Worm (Caenorhabditis elegans): ENCODE measurements around the gene C53C7.3.

ce11 chrX:13034333-13034732 lies 14.0 kb upstream of the C53C7.3 start:
- TF ChIP-seq pha-4 (tag; optimal IDR thresholded peaks at IDR 0.05), result no peak
- no peak for TF ChIP-seq nhr-11 (tag; optimal IDR thresholded peaks at IDR 0.05)
- no peak for TF ChIP-seq snpc-4 (tag; optimal IDR thresholded peaks at IDR 0.05)
